Fruit fly (Drosophila melanogaster) whole organism, embryonic: Measurements from ENCODE around the gene RabGGTa.

ENCODE experiments used
- Abd-B ChIP-seq: fragments of 200-800 bp; sonication (Bioruptor generic); optimal IDR thresholded peaks from 2 replicates; lab custom pipeline; 2018; ENCODE audit warnings: missing biosample characterization, mild to moderate bottlenecking, missing genetic modification characterization, moderate library complexity
- Ada2b ChIP-seq: fragments of 200-800 bp; sonication (Bioruptor generic); IDR thresholded peaks from 2 replicates; pipeline ENCODE4 v1.3.6; 2022; ENCODE audit warnings: missing biosample characterization, missing genetic modification characterization
- Atf3 ChIP-seq: fragments of 200-800 bp; sonication (Bioruptor generic); optimal IDR thresholded peaks from 3 replicates; lab custom pipeline; 2016; ENCODE audit warnings: missing biosample characterization, missing genetic modification characterization
- B-H2 ChIP-seq: fragments of 200-800 bp; sonication (Bioruptor generic); optimal IDR thresholded peaks from 2 replicates; lab custom pipeline; 2018; ENCODE audit warnings: missing biosample characterization, mild to moderate bottlenecking, missing genetic modification characterization
- CG10431 ChIP-seq: fragments of 200-800 bp; sonication (Bioruptor generic); optimal IDR thresholded peaks from 3 replicates; lab custom pipeline; 2018; ENCODE audit warnings: missing biosample characterization, mild to moderate bottlenecking, missing genetic modification characterization
- CG10543 ChIP-seq: fragments of 200-800 bp; sonication (Bioruptor generic); optimal IDR thresholded peaks from 3 replicates; lab custom pipeline; 2017; ENCODE audit warnings: missing biosample characterization, mild to moderate bottlenecking, missing genetic modification characterization, moderate library complexity
- CG11456 ChIP-seq: fragments of 200-800 bp; sonication (Bioruptor generic); IDR thresholded peaks from 3 replicates; pipeline ENCODE4 v1.3.6; 2022; ENCODE audit warnings: missing biosample characterization, missing genetic modification characterization
- CG14710 ChIP-seq: fragments of 200-800 bp; sonication (Bioruptor generic); optimal IDR thresholded peaks from 3 replicates; lab custom pipeline; 2019; ENCODE audit warnings: missing biosample characterization, mild to moderate bottlenecking, missing genetic modification characterization, moderate library complexity
- CG14965 ChIP-seq: fragments of 200-800 bp; sonication (Bioruptor generic); optimal IDR thresholded peaks from 2 replicates; lab custom pipeline; 2016; ENCODE audit warnings: missing biosample characterization, missing genetic modification characterization, borderline replicate concordance
- CG15011 ChIP-seq: fragments of 200-800 bp; sonication (Bioruptor generic); optimal IDR thresholded peaks from 3 replicates; lab custom pipeline; 2018; ENCODE audit warnings: missing biosample characterization, mild to moderate bottlenecking, missing genetic modification characterization
- CG1603 ChIP-seq: fragments of 200-800 bp; sonication (Bioruptor generic); optimal IDR thresholded peaks from 2 replicates; lab custom pipeline; 2019; ENCODE audit warnings: missing biosample characterization, mild to moderate bottlenecking, missing genetic modification characterization, moderate library complexity
- CG18476 ChIP-seq: fragments of 200-800 bp; sonication (Bioruptor generic); optimal IDR thresholded peaks from 2 replicates; lab custom pipeline; 2016; ENCODE audit warnings: missing biosample characterization, mild to moderate bottlenecking, missing genetic modification characterization
- CG2678 ChIP-seq: fragments of 200-800 bp; sonication (Bioruptor generic); optimal IDR thresholded peaks from 3 replicates; lab custom pipeline; 2019; ENCODE audit warnings: missing biosample characterization, mild to moderate bottlenecking, missing genetic modification characterization, moderate library complexity
- CG32532 ChIP-seq: fragments of 200-800 bp; sonication (Bioruptor generic); IDR thresholded peaks from 2 replicates; pipeline ENCODE4 v1.3.6; 2022; ENCODE audit warnings: missing biosample characterization, missing genetic modification characterization
- CG32772 ChIP-seq: fragments of 200-800 bp; sonication (Bioruptor generic); IDR thresholded peaks from 2 replicates; pipeline ENCODE4 v1.3.6; 2022; ENCODE audit warnings: missing biosample characterization, missing genetic modification characterization
- CG3407 ChIP-seq: fragments of 200-800 bp; sonication (Bioruptor generic); optimal IDR thresholded peaks from 2 replicates; lab custom pipeline; 2018; ENCODE audit warnings: missing biosample characterization, mild to moderate bottlenecking, missing genetic modification characterization
- CG3838 ChIP-seq: fragments of 200-800 bp; sonication (Bioruptor generic); optimal IDR thresholded peaks from 3 replicates; lab custom pipeline; 2016; ENCODE audit warnings: missing biosample characterization, missing genetic modification characterization
- CG7556 ChIP-seq: fragments of 200-800 bp; sonication (Bioruptor generic); optimal IDR thresholded peaks from 2 replicates; lab custom pipeline; 2017; ENCODE audit warnings: missing biosample characterization, mild to moderate bottlenecking, missing genetic modification characterization
- CG8359 ChIP-seq: fragments of 200-800 bp; sonication (Bioruptor generic); optimal IDR thresholded peaks from 2 replicates; lab custom pipeline; 2017; ENCODE audit warnings: missing biosample characterization, mild to moderate bottlenecking, missing genetic modification characterization, borderline replicate concordance
- CG9797 ChIP-seq: fragments of 200-800 bp; sonication (Bioruptor generic); optimal IDR thresholded peaks from 3 replicates; lab custom pipeline; 2018; ENCODE audit warnings: missing biosample characterization, mild to moderate bottlenecking, missing genetic modification characterization
- CG9932 ChIP-seq: fragments of 200-800 bp; sonication (Bioruptor generic); IDR thresholded peaks from 2 replicates; pipeline ENCODE4 v1.3.6; 2022; ENCODE audit warnings: missing biosample characterization, missing genetic modification characterization
- H15 ChIP-seq: fragments of 200-800 bp; sonication (Bioruptor generic); IDR thresholded peaks from 3 replicates; pipeline ENCODE4 v1.3.6; 2022; ENCODE audit warnings: missing biosample characterization, missing genetic modification characterization
- HLH3B ChIP-seq: fragments of 200-800 bp; sonication (Bioruptor generic); IDR thresholded peaks from 2 replicates; pipeline ENCODE4 v1.3.6; 2022; ENCODE audit warnings: missing biosample characterization, missing genetic modification characterization
- Hand ChIP-seq: fragments of 200-800 bp; sonication (Bioruptor generic); optimal IDR thresholded peaks from 2 replicates; lab custom pipeline; 2017; ENCODE audit warnings: mild to moderate bottlenecking, missing biosample characterization, missing genetic modification reagents, missing genetic modification characterization
- HmgD ChIP-seq: fragments of 200-800 bp; sonication (Bioruptor generic); optimal IDR thresholded peaks from 3 replicates; lab custom pipeline; 2016; ENCODE audit warnings: missing biosample characterization, missing genetic modification characterization
- HmgZ ChIP-seq: fragments of 200-800 bp; sonication (Bioruptor generic); optimal IDR thresholded peaks from 2 replicates; lab custom pipeline; 2018; ENCODE audit warnings: missing biosample characterization, mild to moderate bottlenecking, missing genetic modification characterization
- Kr ChIP-seq: fragments of 200-800 bp; sonication (Bioruptor generic); optimal IDR thresholded peaks from 2 replicates; lab custom pipeline; 2017; ENCODE audit warnings: missing biosample characterization, mild to moderate bottlenecking, missing genetic modification characterization
- Med ChIP-seq: fragments of 200-800 bp; sonication (Bioruptor generic); peaks from one replicate; lab custom pipeline; 2016; ENCODE audit warnings: missing biosample characterization, missing genetic modification characterization, mild to moderate bottlenecking, inconsistent platforms, moderate library complexity
- Meics ChIP-seq: fragments of 200-800 bp; sonication (Bioruptor generic); optimal IDR thresholded peaks from 2 replicates; lab custom pipeline; 2017; ENCODE audit warnings: missing biosample characterization, mild to moderate bottlenecking, missing genetic modification characterization
- Myb ChIP-seq: fragments of 200-800 bp; sonication (Bioruptor generic); optimal IDR thresholded peaks from 2 replicates; lab custom pipeline; 2016; ENCODE audit warnings: missing biosample characterization, missing genetic modification characterization
- Neu2 ChIP-seq: fragments of 200-800 bp; sonication (Bioruptor generic); optimal IDR thresholded peaks from 3 replicates; lab custom pipeline; 2016; ENCODE audit warnings: missing biosample characterization, missing genetic modification characterization, borderline replicate concordance
- Nf-YC ChIP-seq: fragments of 200-800 bp; optimal IDR thresholded peaks from 3 replicates; lab custom pipeline; 2019; ENCODE audit warnings: missing biosample characterization, mild to moderate bottlenecking, missing genetic modification characterization, moderate library complexity
- Pdp1 ChIP-seq, 2 experiments: fragments of 200-800 bp; sonication (Bioruptor generic); optimal IDR thresholded peaks; 3 replicates each; lab custom pipeline; 2016; ENCODE audit warnings: missing biosample characterization in 2 of 2, missing genetic modification characterization in 2 of 2, mild to moderate bottlenecking in 1 of 2, moderate library complexity in 1 of 2
- Trl ChIP-seq, 3 experiments: fragments of >200 bp in 2 of 3; fragments of 200-800 bp in 1 of 3; sonication (Bioruptor generic) in 1 of 3; optimal IDR thresholded peaks; 2 replicates in 1 of 3; 3 replicates in 2 of 3; lab custom pipeline; 2016 to 2017; ENCODE audit warnings: missing biosample characterization in 1 of 3, missing genetic modification characterization in 1 of 3
- Xbp1 ChIP-seq: fragments of 200-800 bp; sonication (Bioruptor generic); optimal IDR thresholded peaks from 3 replicates; lab custom pipeline; 2016; ENCODE audit warnings: missing biosample characterization, mild to moderate bottlenecking, missing genetic modification characterization
- br ChIP-seq: fragments of >200 bp; optimal IDR thresholded peaks from 2 replicates; lab custom pipeline; 2017
- bsh ChIP-seq, 2 experiments: fragments of 200-800 bp; sonication (Bioruptor generic); optimal IDR thresholded peaks; 2 replicates each; lab custom pipeline; 2017 to 2018; ENCODE audit warnings: mild to moderate bottlenecking in 2 of 2, missing biosample characterization in 2 of 2, missing genetic modification characterization in 2 of 2, moderate library complexity in 1 of 2
- crp ChIP-seq, 2 experiments: fragments of 200-800 bp; sonication (Bioruptor generic); optimal IDR thresholded peaks; 2 replicates in 1 of 2; 3 replicates in 1 of 2; lab custom pipeline; 2017; ENCODE audit warnings: missing biosample characterization in 2 of 2, missing genetic modification characterization in 2 of 2, mild to moderate bottlenecking in 1 of 2, moderate library complexity in 1 of 2
- lbe ChIP-seq: fragments of 200-800 bp; sonication (Bioruptor generic); optimal IDR thresholded peaks from 2 replicates; lab custom pipeline; 2016; ENCODE audit warnings: missing biosample characterization, mild to moderate bottlenecking, missing genetic modification characterization
- lilli ChIP-seq: fragments of 200-800 bp; sonication (Bioruptor generic); optimal IDR thresholded peaks from 3 replicates; lab custom pipeline; 2016; ENCODE audit warnings: missing biosample characterization, missing genetic modification characterization
- nerfin-1 ChIP-seq: fragments of 200-800 bp; sonication (Bioruptor generic); optimal IDR thresholded peaks from 3 replicates; lab custom pipeline; 2019; ENCODE audit warnings: missing biosample characterization, mild to moderate bottlenecking, missing genetic modification characterization, moderate library complexity
- nerfin-2 ChIP-seq: fragments of 200-800 bp; sonication (Bioruptor generic); IDR thresholded peaks from 2 replicates; pipeline ENCODE4 v1.3.6; 2022; ENCODE audit warnings: missing biosample characterization, missing genetic modification characterization; ENCODE audit not compliant: partially characterized antibody
- tll ChIP-seq, 2 experiments: fragments of 200-800 bp in 1 of 2; fragments of >200 bp in 1 of 2; sonication (Bioruptor generic) in 1 of 2; optimal IDR thresholded peaks; 2 replicates each; lab custom pipeline; 2017 to 2019; ENCODE audit warnings: missing biosample characterization in 2 of 2, missing genetic modification characterization in 2 of 2, mild to moderate bottlenecking in 1 of 2, moderate library complexity in 1 of 2
- toy ChIP-seq: fragments of 200-800 bp; sonication (Bioruptor generic); IDR thresholded peaks from 2 replicates; pipeline ENCODE4 v1.3.6; 2022; ENCODE audit warnings: missing biosample characterization, missing genetic modification characterization
- unc-4 ChIP-seq: fragments of 200-800 bp; sonication (Bioruptor generic); IDR thresholded peaks from 2 replicates; pipeline ENCODE4 v1.3.6; 2022; ENCODE audit warnings: missing biosample characterization, missing genetic modification characterization; ENCODE audit not compliant: partially characterized antibody
- unpg ChIP-seq: fragments of 200-800 bp; sonication (Bioruptor generic); optimal IDR thresholded peaks from 3 replicates; lab custom pipeline; 2018; ENCODE audit warnings: missing biosample characterization, mild to moderate bottlenecking, missing genetic modification characterization, moderate library complexity
- yki ChIP-seq: fragments of >200 bp; optimal IDR thresholded peaks from 3 replicates; lab custom pipeline; 2018
- z ChIP-seq: fragments of 200-800 bp; sonication (Bioruptor generic); IDR thresholded peaks from 3 replicates; pipeline ENCODE4 v1.3.6; 2022; ENCODE audit warnings: missing biosample characterization, missing genetic modification characterization
- zfh2 ChIP-seq: fragments of 200-800 bp; sonication (Bioruptor generic); optimal IDR thresholded peaks from 2 replicates; lab custom pipeline; 2016; ENCODE audit warnings: missing biosample characterization, missing genetic modification characterization

Gene RabGGTa

DNA sequence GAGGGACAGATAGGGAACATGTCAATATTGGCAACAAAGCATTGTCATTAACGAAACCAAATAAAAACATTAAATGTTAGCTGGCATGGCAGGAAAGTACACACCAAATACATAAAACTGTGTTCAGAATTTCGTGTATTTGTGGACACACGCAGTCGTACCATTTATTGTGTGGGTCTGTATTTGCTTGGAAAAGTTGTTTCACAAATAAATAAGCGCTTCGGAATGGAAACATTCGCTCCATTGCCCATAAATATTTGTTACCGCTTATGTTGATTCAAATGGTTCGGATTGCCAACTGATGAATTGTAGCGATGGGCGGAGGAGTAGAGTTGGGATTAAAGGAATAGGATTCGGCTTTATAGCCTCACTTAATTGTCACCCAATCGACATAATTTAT, 19.9 kb upstream of the RabGGTa start (continued):
- TF ChIP-seq H15 (0 out of 3 replicates have a peak, but pooled peaks have one; percentile 32), crp (GFP tag; optimal IDR thresholded peaks at IDR 0.05; lab: Kevin White, UChicago) (peak in 1 of 2 experiments; percentile 33), tll (GFP tag; optimal IDR thresholded peaks at IDR 0.05; lab: Kevin White, UChicago) (peak in 1 of 2 experiments; percentile 78), bsh (GFP tag; optimal IDR thresholded peaks at IDR 0.05; lab: Kevin White, UChicago) (peak in 1 of 2 experiments; percentile 94), yki (no peak), Myb (GFP tag; lab: Kevin White, UChicago) (peak; percentile 44), HLH3B (peak; percentile 65; the same call in 1 of the 2 replicates), CG10431 (GFP tag; lab: Kevin White, UChicago) (peak; percentile 87), CG7556 (GFP tag; lab: Kevin White, UChicago) (peak; percentile 85), nerfin-2 (no peak), CG32772 (no peak), Abd-B (no peak), zfh2 (GFP tag; lab: Kevin White, UChicago) (no peak), CG11456 (GFP tag; lab: Robert Waterston, UW) (peak; percentile 70; the same call in 2 of the 3 replicates), lilli (GFP tag; lab: Kevin White, UChicago) (peak; percentile 44), CG9932 (GFP tag; lab: Robert Waterston, UW) (no peak; the same call in 1 of the 2 replicates), Pdp1 (GFP tag; optimal IDR thresholded peaks at IDR 0.05; lab: Kevin White, UChicago) (peak; percentile 68 to 70), lbe (GFP tag; lab: Kevin White, UChicago) (no peak), Meics (peak; percentile 87), CG9797 (GFP tag; lab: Kevin White, UChicago) (peak; percentile 20), Neu2 (GFP tag; lab: Kevin White, UChicago) (peak; percentile 43), CG15011 (peak; percentile 92), Hand (GFP tag; lab: Kevin White, UChicago) (peak; percentile 83), Med (GFP tag; lab: Kevin White, UChicago) (peak; percentile 98), CG32532 (GFP tag; lab: Robert Waterston, UW) (peak; percentile 26; the same call in 1 of the 2 replicates), Trl (optimal IDR thresholded peaks at IDR 0.05; lab: Kevin White, UChicago) (no peak), Trl (GFP tag; optimal IDR thresholded peaks at IDR 0.05; lab: Kevin White, UChicago) (peak; percentile 91), Atf3 (GFP tag; lab: Kevin White, UChicago) (peak; percentile 69), CG18476 (GFP tag; lab: Kevin White, UChicago) (peak; percentile 72), Kr (GFP tag; lab: Kevin White, UChicago) (peak; percentile 98), nerfin-1 (tag; lab: Kevin White, UChicago) (peak; percentile 86), HmgZ (tag; lab: Kevin White, UChicago) (peak; percentile 91), B-H2 (GFP tag; lab: Kevin White, UChicago) (peak; percentile 85), CG14710 (peak; percentile 89), CG3838 (GFP tag; lab: Kevin White, UChicago) (peak; percentile 90), unc-4 (GFP tag; lab: Robert Waterston, UW) (no peak), HmgD (GFP tag; lab: Kevin White, UChicago) (peak; percentile 20), unpg (peak; percentile 88), CG8359 (GFP tag; lab: Kevin White, UChicago) (peak; percentile 86), Nf-YC (tag; lab: Kevin White, UChicago) (peak; percentile 32), Ada2b (GFP tag; lab: Robert Waterston, UW) (no peak; the same call in 1 of the 2 replicates), Xbp1 (peak; percentile 50), CG3407 (GFP tag; lab: Kevin White, UChicago) (peak; percentile 94), CG10543 (peak; percentile 93), CG2678 (tag; lab: Kevin White, UChicago) (peak; percentile 92), toy (GFP tag; lab: Robert Waterston, UW) (no peak; the same call in 1 of the 2 replicates), z (0 out of 3 replicates have a peak, but pooled peaks have one; percentile 45), CG1603 (tag; lab: Kevin White, UChicago) (peak; percentile 87), CG14965 (GFP tag; lab: Kevin White, UChicago) (peak; percentile 79), br (lab: Kevin White, UChicago) (no peak)
